Fruit fly (Drosophila melanogaster) whole organism, embryonic: ENCODE data around the gene Lasp.

ENCODE experiments used
- CG11398 ChIP-seq: fragments of 200-800 bp; sonication (Bioruptor generic); optimal IDR thresholded peaks from 2 replicates; lab custom pipeline; 2016; ENCODE audit warnings: missing biosample characterization, missing genetic modification characterization
- CG11456 ChIP-seq: fragments of 200-800 bp; sonication (Bioruptor generic); IDR thresholded peaks from 3 replicates; pipeline ENCODE4 v1.3.6; 2022; ENCODE audit warnings: missing biosample characterization, missing genetic modification characterization
- CG11696 ChIP-seq: fragments of 200-800 bp; sonication (Bioruptor generic); IDR thresholded peaks from 2 replicates; pipeline ENCODE4 v1.3.6; 2022; ENCODE audit warnings: missing biosample characterization, missing genetic modification characterization
- CG12219 ChIP-seq: fragments of 200-800 bp; sonication (Bioruptor generic); optimal IDR thresholded peaks from 3 replicates; lab custom pipeline; 2018; ENCODE audit warnings: missing biosample characterization, mild to moderate bottlenecking, missing genetic modification characterization
- CG13894 ChIP-seq: fragments of 200-800 bp; sonication (Bioruptor generic); optimal IDR thresholded peaks from 3 replicates; lab custom pipeline; 2018; ENCODE audit warnings: missing biosample characterization, mild to moderate bottlenecking, missing genetic modification characterization, moderate library complexity
- CG15601 ChIP-seq: fragments of 200-800 bp; sonication (Bioruptor generic); optimal IDR thresholded peaks from 3 replicates; lab custom pipeline; 2019; ENCODE audit warnings: missing biosample characterization, mild to moderate bottlenecking, missing genetic modification characterization, moderate library complexity
- CG1603 ChIP-seq: fragments of 200-800 bp; sonication (Bioruptor generic); optimal IDR thresholded peaks from 2 replicates; lab custom pipeline; 2019; ENCODE audit warnings: missing biosample characterization, mild to moderate bottlenecking, missing genetic modification characterization, moderate library complexity
- CG17912 ChIP-seq: fragments of 200-800 bp; sonication (Bioruptor generic); optimal IDR thresholded peaks from 2 replicates; lab custom pipeline; 2018; ENCODE audit warnings: missing biosample characterization, mild to moderate bottlenecking, missing genetic modification characterization
- CG18262 ChIP-seq: fragments of 200-800 bp; optimal IDR thresholded peaks from 3 replicates; lab custom pipeline; 2019; ENCODE audit warnings: missing biosample characterization, mild to moderate bottlenecking, missing genetic modification characterization, moderate library complexity
- CG1832 ChIP-seq: fragments of 200-800 bp; sonication (Bioruptor generic); optimal IDR thresholded peaks from 2 replicates; lab custom pipeline; 2017; ENCODE audit warnings: missing biosample characterization, mild to moderate bottlenecking, missing genetic modification characterization, inconsistent platforms
- CG2889 ChIP-seq: fragments of 200-800 bp; sonication (Bioruptor generic); IDR thresholded peaks from 3 replicates; pipeline ENCODE4 v1.3.6; 2022; ENCODE audit warnings: missing biosample characterization, missing genetic modification characterization
- CG32772 ChIP-seq: fragments of 200-800 bp; sonication (Bioruptor generic); IDR thresholded peaks from 2 replicates; pipeline ENCODE4 v1.3.6; 2022; ENCODE audit warnings: missing biosample characterization, missing genetic modification characterization
- CG34422 ChIP-seq: fragments of 200-800 bp; sonication (Bioruptor generic); IDR thresholded peaks from 3 replicates; pipeline ENCODE4 v1.3.6; 2022; ENCODE audit warnings: missing biosample characterization, missing genetic modification characterization
- CG4282 ChIP-seq: fragments of 200-800 bp; sonication (Bioruptor generic); optimal IDR thresholded peaks from 2 replicates; lab custom pipeline; 2016; ENCODE audit warnings: missing biosample characterization, missing genetic modification characterization
- CG4820 ChIP-seq: fragments of 200-800 bp; sonication (Bioruptor generic); optimal IDR thresholded peaks from 3 replicates; lab custom pipeline; 2016; ENCODE audit warnings: missing biosample characterization, missing genetic modification characterization
- CG4854 ChIP-seq: fragments of 200-800 bp; sonication (Bioruptor generic); optimal IDR thresholded peaks from 2 replicates; lab custom pipeline; 2016; ENCODE audit warnings: missing biosample characterization, missing genetic modification characterization, inconsistent platforms
- CG7556 ChIP-seq: fragments of 200-800 bp; sonication (Bioruptor generic); optimal IDR thresholded peaks from 2 replicates; lab custom pipeline; 2017; ENCODE audit warnings: missing biosample characterization, mild to moderate bottlenecking, missing genetic modification characterization
- CG7786 ChIP-seq: fragments of 200-800 bp; sonication (Bioruptor generic); optimal IDR thresholded peaks from 2 replicates; lab custom pipeline; 2016; ENCODE audit warnings: missing biosample characterization, missing genetic modification characterization
- CG8388 ChIP-seq: fragments of 200-800 bp; sonication (Bioruptor generic); optimal IDR thresholded peaks from 2 replicates; lab custom pipeline; 2019; ENCODE audit warnings: missing biosample characterization, mild to moderate bottlenecking, missing genetic modification characterization, moderate library complexity
- CG9609 ChIP-seq: fragments of 200-800 bp; sonication (Bioruptor generic); optimal IDR thresholded peaks from 3 replicates; lab custom pipeline; 2016; ENCODE audit warnings: missing biosample characterization, missing genetic modification characterization
- D ChIP-seq, 2 experiments: fragments of 200-800 bp in 1 of 2; fragments of >200 bp in 1 of 2; sonication (Bioruptor generic) in 1 of 2; optimal IDR thresholded peaks; 2 replicates in 1 of 2; 3 replicates in 1 of 2; lab custom pipeline; 2017; ENCODE audit warnings: mild to moderate bottlenecking in 1 of 2, missing biosample characterization in 1 of 2, missing genetic modification characterization in 1 of 2, missing genetic modification reagents in 1 of 2
- Dad ChIP-seq: fragments of 200-800 bp; sonication (Bioruptor generic); optimal IDR thresholded peaks from 3 replicates; lab custom pipeline; 2016; ENCODE audit warnings: missing biosample characterization, missing genetic modification characterization
- Dbx ChIP-seq: fragments of 200-800 bp; sonication (Bioruptor generic); IDR thresholded peaks from 3 replicates; pipeline ENCODE4 v1.3.6; 2022; ENCODE audit warnings: missing biosample characterization, missing genetic modification characterization
- E2f1 ChIP-seq: fragments of 200-800 bp; sonication (Bioruptor generic); IDR thresholded peaks from 2 replicates; pipeline ENCODE4 v1.3.6; 2022; ENCODE audit warnings: missing biosample characterization, missing genetic modification characterization
- H2.0 ChIP-seq: fragments of 200-800 bp; sonication (Bioruptor generic); IDR thresholded peaks from 2 replicates; pipeline ENCODE4 v1.3.6; 2022; ENCODE audit warnings: missing biosample characterization, missing genetic modification characterization
- Meics ChIP-seq: fragments of 200-800 bp; sonication (Bioruptor generic); optimal IDR thresholded peaks from 2 replicates; lab custom pipeline; 2017; ENCODE audit warnings: missing biosample characterization, mild to moderate bottlenecking, missing genetic modification characterization
- NC2α ChIP-seq: fragments of 200-800 bp; sonication (Bioruptor generic); optimal IDR thresholded peaks from 2 replicates; lab custom pipeline; 2016; ENCODE audit warnings: missing biosample characterization, missing genetic modification characterization
- Sox100B ChIP-seq: fragments of 200-800 bp; sonication (Bioruptor generic); optimal IDR thresholded peaks from 3 replicates; lab custom pipeline; 2018; ENCODE audit warnings: missing biosample characterization, mild to moderate bottlenecking, missing genetic modification characterization
- Trl ChIP-seq, 3 experiments: fragments of >200 bp in 2 of 3; fragments of 200-800 bp in 1 of 3; sonication (Bioruptor generic) in 1 of 3; optimal IDR thresholded peaks; 2 replicates in 1 of 3; 3 replicates in 2 of 3; lab custom pipeline; 2016 to 2017; ENCODE audit warnings: missing biosample characterization in 1 of 3, missing genetic modification characterization in 1 of 3
- ab ChIP-seq: fragments of 200-800 bp; sonication (Bioruptor generic); optimal IDR thresholded peaks from 2 replicates; lab custom pipeline; 2016; ENCODE audit warnings: missing biosample characterization, missing genetic modification characterization
- amos ChIP-seq: fragments of 200-800 bp; sonication (Bioruptor generic); IDR thresholded peaks from 2 replicates; pipeline ENCODE4 v1.3.6; 2022; ENCODE audit warnings: missing biosample characterization, missing genetic modification characterization; ENCODE audit not compliant: partially characterized antibody
- eyg ChIP-seq: fragments of 200-800 bp; sonication (Bioruptor generic); optimal IDR thresholded peaks from 3 replicates; lab custom pipeline; 2016; ENCODE audit warnings: missing biosample characterization, missing genetic modification characterization
- ftz-f1 ChIP-seq: fragments of 200-800 bp; sonication (Bioruptor generic); optimal IDR thresholded peaks from 2 replicates; lab custom pipeline; 2016; ENCODE audit warnings: missing biosample characterization, missing genetic modification characterization
- gfzf ChIP-seq: fragments of 200-800 bp; sonication (Bioruptor generic); optimal IDR thresholded peaks from 2 replicates; lab custom pipeline; 2016; ENCODE audit warnings: missing biosample characterization, mild to moderate bottlenecking, missing genetic modification characterization, moderate library complexity
- insv ChIP-seq, 2 experiments: fragments of 200-800 bp; sonication (Bioruptor generic); optimal IDR thresholded peaks; 3 replicates each; lab custom pipeline; 2016 to 2018; ENCODE audit warnings: missing biosample characterization in 2 of 2, missing genetic modification characterization in 2 of 2
- jigr1 ChIP-seq: fragments of 200-800 bp; sonication (Bioruptor generic); IDR thresholded peaks from 3 replicates; pipeline ENCODE4 v1.3.6; 2022; ENCODE audit warnings: missing biosample characterization, missing genetic modification characterization
- jing ChIP-seq: fragments of 200-800 bp; sonication (Bioruptor generic); optimal IDR thresholded peaks from 2 replicates; lab custom pipeline; 2018; ENCODE audit warnings: missing biosample characterization, mild to moderate bottlenecking, missing genetic modification characterization
- nau ChIP-seq: fragments of 200-800 bp; sonication (Bioruptor generic); optimal IDR thresholded peaks from 3 replicates; lab custom pipeline; 2017; ENCODE audit warnings: missing biosample characterization, mild to moderate bottlenecking, missing genetic modification characterization, missing genetic modification reagents
- otp ChIP-seq: fragments of 200-800 bp; sonication (Bioruptor generic); IDR thresholded peaks from 3 replicates; pipeline ENCODE4, ENCODE4 v1.3.6; 2022; ENCODE audit warnings: missing biosample characterization, missing genetic modification characterization
- psq ChIP-seq: fragments of 200-800 bp; sonication (Bioruptor generic); optimal IDR thresholded peaks from 2 replicates; lab custom pipeline; 2017; ENCODE audit warnings: missing biosample characterization, missing genetic modification characterization
- pzg ChIP-seq: fragments of 200-800 bp; sonication (Bioruptor generic); optimal IDR thresholded peaks from 3 replicates; lab custom pipeline; 2018; ENCODE audit warnings: missing biosample characterization, mild to moderate bottlenecking, missing genetic modification characterization, moderate library complexity
- sd ChIP-seq: fragments of 200-800 bp; sonication (Bioruptor generic); optimal IDR thresholded peaks from 3 replicates; lab custom pipeline; 2018; ENCODE audit warnings: missing biosample characterization, mild to moderate bottlenecking, missing genetic modification characterization, moderate library complexity
- slp2 ChIP-seq: fragments of 200-800 bp; sonication (Bioruptor generic); optimal IDR thresholded peaks from 2 replicates; lab custom pipeline; 2016; ENCODE audit warnings: missing biosample characterization, missing genetic modification characterization
- sna ChIP-seq: fragments of 200-800 bp; sonication (Bioruptor generic); IDR thresholded peaks from 2 replicates; pipeline ENCODE4 v1.3.6; 2022; ENCODE audit warnings: missing biosample characterization, missing genetic modification characterization; ENCODE audit not compliant: partially characterized antibody
- tio ChIP-seq: fragments of 200-800 bp; sonication (Bioruptor generic); optimal IDR thresholded peaks from 2 replicates; lab custom pipeline; 2017; ENCODE audit warnings: missing biosample characterization, missing genetic modification characterization, inconsistent platforms
- tll ChIP-seq, 2 experiments: fragments of 200-800 bp in 1 of 2; fragments of >200 bp in 1 of 2; sonication (Bioruptor generic) in 1 of 2; optimal IDR thresholded peaks; 2 replicates each; lab custom pipeline; 2017 to 2019; ENCODE audit warnings: missing biosample characterization in 2 of 2, missing genetic modification characterization in 2 of 2, mild to moderate bottlenecking in 1 of 2, moderate library complexity in 1 of 2
- vnd ChIP-seq: fragments of 200-800 bp; sonication (Bioruptor generic); IDR thresholded peaks from 3 replicates; pipeline ENCODE4 v1.3.6; 2022; ENCODE audit warnings: missing biosample characterization, missing genetic modification characterization; ENCODE audit not compliant: partially characterized antibody
- zen2 ChIP-seq: fragments of 200-800 bp; sonication (Bioruptor generic); IDR thresholded peaks from 3 replicates; pipeline ENCODE4 v1.3.6; 2022; ENCODE audit warnings: missing biosample characterization, missing genetic modification characterization; ENCODE audit not compliant: partially characterized antibody
- zf30C ChIP-seq: fragments of 200-800 bp; sonication (Bioruptor generic); optimal IDR thresholded peaks from 3 replicates; lab custom pipeline; 2018; ENCODE audit warnings: missing biosample characterization, mild to moderate bottlenecking, missing genetic modification characterization

Gene Lasp

DNA sequence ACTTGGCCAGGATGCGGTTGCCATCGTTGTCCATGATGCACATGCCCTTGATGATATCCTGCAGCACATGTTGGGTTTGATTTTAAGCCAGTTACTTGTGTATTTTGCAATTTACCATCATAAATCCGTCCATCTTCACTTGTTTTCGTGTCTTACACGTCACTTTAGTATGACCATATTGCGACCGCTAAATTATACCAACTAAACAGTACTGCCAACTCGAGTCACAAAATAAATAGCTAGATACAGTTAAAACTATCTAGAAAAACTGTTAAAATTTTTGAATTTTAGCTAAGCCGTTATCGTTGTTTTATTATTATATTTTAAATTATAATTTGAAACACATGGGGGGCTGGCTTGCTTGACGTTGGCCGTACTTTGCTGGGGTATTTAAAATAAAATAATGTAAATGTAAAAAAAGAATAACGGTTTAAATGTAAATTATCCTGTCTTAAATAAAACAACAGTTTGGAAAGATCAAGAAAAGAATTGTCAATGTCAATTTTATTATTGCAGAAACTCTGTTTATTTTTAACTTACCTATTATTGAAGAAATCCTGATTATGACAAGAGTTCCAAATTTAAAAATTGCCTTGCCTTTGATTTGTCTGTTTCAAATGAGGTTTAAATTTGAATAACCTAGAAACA is 38.0 kb downstream of the Lasp start, which contains the start of the genes zetaCOP and CG13032 (continued):
- TF ChIP-seq CG7556 (GFP tag; lab: Kevin White, UChicago) (no peak), CG7786 (no peak), CG4820 (no peak), sna (GFP tag; lab: Robert Waterston, UW) (no peak), Dbx (GFP tag; lab: Robert Waterston, UW) (no peak), psq (GFP tag; lab: Kevin White, UChicago) (no peak), Meics (GFP tag; lab: Kevin White, UChicago) (no peak), CG15601 (no peak), CG1603 (tag; lab: Kevin White, UChicago) (no peak), vnd (GFP tag; lab: Robert Waterston, UW) (no peak), ftz-f1 (GFP tag; lab: Kevin White, UChicago) (no peak), D (optimal IDR thresholded peaks at IDR 0.05; lab: Kevin White, UChicago) (no peak), D (GFP tag; optimal IDR thresholded peaks at IDR 0.05; lab: Kevin White, UChicago) (no peak), tio (GFP tag; lab: Kevin White, UChicago) (no peak), H2.0 (GFP tag; lab: Robert Waterston, UW) (no peak), Dad (GFP tag; lab: Kevin White, UChicago) (no peak), CG34422 (no peak), slp2 (GFP tag; lab: Kevin White, UChicago) (no peak), CG9609 (GFP tag; lab: Kevin White, UChicago) (no peak), CG8388 (no peak), nau (GFP tag; lab: Kevin White, UChicago) (no peak), sd (tag; lab: Kevin White, UChicago) (no peak), CG18262 (no peak), CG11696 (GFP tag; lab: Robert Waterston, UW) (no peak), CG4854 (GFP tag; lab: Kevin White, UChicago) (no peak), CG17912 (no peak), E2f1 (GFP tag; lab: Robert Waterston, UW) (no peak), pzg (GFP tag; lab: Kevin White, UChicago) (peak; percentile 64), eyg (no peak), Sox100B (GFP tag; lab: Kevin White, UChicago) (no peak), CG12219 (GFP tag; lab: Kevin White, UChicago) (no peak), insv (GFP tag; optimal IDR thresholded peaks at IDR 0.05; lab: Kevin White, UChicago) (peak in 1 of 2 experiments; percentile 42), NC2α (GFP tag; lab: Kevin White, UChicago) (no peak), CG13894 (tag; lab: Kevin White, UChicago) (no peak), zf30C (GFP tag; lab: Kevin White, UChicago) (no peak), tll (GFP tag; optimal IDR thresholded peaks at IDR 0.05; lab: Kevin White, UChicago) (no peak), CG4282 (no peak), amos (no peak; the same call in 1 of the 2 replicates), Trl (optimal IDR thresholded peaks at IDR 0.05; lab: Kevin White, UChicago) (no peak), Trl (GFP tag; optimal IDR thresholded peaks at IDR 0.05; lab: Kevin White, UChicago) (no peak), CG32772 (no peak), jigr1 (GFP tag; lab: Robert Waterston, UW) (no peak), ab (GFP tag; lab: Kevin White, UChicago) (no peak), jing (GFP tag; lab: Kevin White, UChicago) (no peak), CG11456 (GFP tag; lab: Robert Waterston, UW) (no peak), CG1832 (GFP tag; lab: Kevin White, UChicago) (no peak), gfzf (peak; percentile 77), otp (GFP tag; lab: Robert Waterston, UW) (no peak), CG2889 (GFP tag; lab: Robert Waterston, UW) (no peak), CG11398 (no peak), zen2 (GFP tag; lab: Robert Waterston, UW) (no peak)
